Fruit fly (Drosophila melanogaster) whole organism, embryonic: ENCODE measurements around the gene CG13931.
A peak's percentile ranks its signal among the peaks of the same experiment; 100 is the strongest.

Source experiments
- Bteb2 ChIP-seq: fragments of 200-800 bp; sonication (Bioruptor generic); optimal IDR thresholded peaks from 2 replicates; lab custom pipeline; 2016; ENCODE audit warnings: missing biosample characterization, missing genetic modification characterization
- CG11247 ChIP-seq: fragments of 200-800 bp; sonication (Bioruptor generic); IDR thresholded peaks from 2 replicates; pipeline ENCODE4 v1.3.6; 2022; ENCODE audit warnings: missing biosample characterization, missing genetic modification characterization
- CG11456 ChIP-seq: fragments of 200-800 bp; sonication (Bioruptor generic); IDR thresholded peaks from 3 replicates; pipeline ENCODE4 v1.3.6; 2022; ENCODE audit warnings: missing biosample characterization, missing genetic modification characterization
- CG11504 ChIP-seq: fragments of 200-800 bp; sonication (Bioruptor generic); optimal IDR thresholded peaks from 3 replicates; lab custom pipeline; 2019; ENCODE audit warnings: missing biosample characterization, mild to moderate bottlenecking, missing genetic modification characterization, moderate library complexity
- CG12942 ChIP-seq: fragments of 200-800 bp; sonication (Bioruptor generic); optimal IDR thresholded peaks from 3 replicates; lab custom pipeline; 2016; ENCODE audit warnings: missing biosample characterization, missing genetic modification characterization
- CG13296 ChIP-seq: fragments of 200-800 bp; sonication (Bioruptor generic); optimal IDR thresholded peaks from 3 replicates; lab custom pipeline; 2018; ENCODE audit warnings: missing biosample characterization, mild to moderate bottlenecking, missing genetic modification characterization
- CG14667 ChIP-seq: fragments of 200-800 bp; sonication (Bioruptor generic); IDR thresholded peaks from 2 replicates; pipeline ENCODE4 v1.3.6; 2022; ENCODE audit warnings: missing biosample characterization, missing genetic modification characterization
- CG15269 ChIP-seq: fragments of 200-800 bp; sonication (Bioruptor generic); optimal IDR thresholded peaks from 2 replicates; lab custom pipeline; 2018; ENCODE audit warnings: missing biosample characterization, mild to moderate bottlenecking, missing genetic modification characterization, moderate library complexity
- CG3065 ChIP-seq: fragments of 200-800 bp; sonication (Bioruptor generic); optimal IDR thresholded peaks from 2 replicates; lab custom pipeline; 2016; ENCODE audit warnings: missing biosample characterization, missing genetic modification characterization
- CG34224 ChIP-seq: fragments of 200-800 bp; sonication (Bioruptor generic); IDR thresholded peaks from 3 replicates; pipeline ENCODE4 v1.3.6; 2022; ENCODE audit warnings: missing biosample characterization, missing genetic modification characterization; ENCODE audit not compliant: partially characterized antibody
- CG34376 ChIP-seq: fragments of 200-800 bp; sonication (Bioruptor generic); optimal IDR thresholded peaks from 2 replicates; lab custom pipeline; 2018; ENCODE audit warnings: missing biosample characterization, mild to moderate bottlenecking, missing genetic modification characterization
- CG34422 ChIP-seq: fragments of 200-800 bp; sonication (Bioruptor generic); IDR thresholded peaks from 3 replicates; pipeline ENCODE4 v1.3.6; 2022; ENCODE audit warnings: missing biosample characterization, missing genetic modification characterization
- CG4820 ChIP-seq: fragments of 200-800 bp; sonication (Bioruptor generic); optimal IDR thresholded peaks from 3 replicates; lab custom pipeline; 2016; ENCODE audit warnings: missing biosample characterization, missing genetic modification characterization
- CG7372 ChIP-seq: fragments of 200-800 bp; sonication (Bioruptor generic); IDR thresholded peaks from 2 replicates; pipeline ENCODE4 v1.3.6; 2022; ENCODE audit warnings: missing biosample characterization, missing genetic modification characterization
- CG8765 ChIP-seq: fragments of 200-800 bp; sonication (Bioruptor generic); IDR thresholded peaks from 2 replicates; pipeline ENCODE4 v1.3.6; 2022; ENCODE audit warnings: missing biosample characterization, missing genetic modification characterization
- Ets65A ChIP-seq: fragments of 200-800 bp; sonication (Bioruptor generic); peaks from one replicate; lab custom pipeline; 2016; ENCODE audit warnings: missing biosample characterization, missing genetic modification characterization
- Gug ChIP-seq: fragments of 200-800 bp; sonication (Bioruptor generic); IDR thresholded peaks from 4 replicates; pipeline ENCODE4 v1.3.6; 2022; ENCODE audit warnings: missing biosample characterization, missing genetic modification characterization
- Hr3 ChIP-seq: fragments of 200-800 bp; sonication (Bioruptor generic); optimal IDR thresholded peaks from 3 replicates; lab custom pipeline; 2016; ENCODE audit warnings: missing biosample characterization, missing genetic modification characterization
- Mad ChIP-seq: fragments of 200-800 bp; sonication (Bioruptor generic); optimal IDR thresholded peaks from 2 replicates; lab custom pipeline; 2016; ENCODE audit warnings: missing biosample characterization, missing genetic modification characterization
- Oli ChIP-seq: fragments of 200-800 bp; sonication (Bioruptor generic); optimal IDR thresholded peaks from 2 replicates; lab custom pipeline; 2018; ENCODE audit warnings: missing biosample characterization, mild to moderate bottlenecking, missing genetic modification characterization, moderate library complexity
- Ptx1 ChIP-seq: fragments of 200-800 bp; sonication (Bioruptor generic); IDR thresholded peaks from 2 replicates; pipeline ENCODE4 v1.3.6; 2022; ENCODE audit warnings: missing biosample characterization, missing genetic modification characterization
- Rx ChIP-seq: fragments of 200-800 bp; sonication (Bioruptor generic); IDR thresholded peaks from 2 replicates; pipeline ENCODE4 v1.3.6; 2022; ENCODE audit warnings: missing biosample characterization, missing genetic modification characterization
- Side ChIP-seq: fragments of 200-800 bp; sonication (Bioruptor generic); optimal IDR thresholded peaks from 2 replicates; lab custom pipeline; 2016; ENCODE audit warnings: missing biosample characterization, missing genetic modification characterization
- Xrp1 ChIP-seq: fragments of 200-800 bp; sonication (Bioruptor generic); IDR thresholded peaks from 2 replicates; pipeline ENCODE4 v1.3.6; 2022; ENCODE audit warnings: missing biosample characterization, missing genetic modification characterization
- ara ChIP-seq: fragments of 200-800 bp; sonication (Bioruptor generic); IDR thresholded peaks from 2 replicates; pipeline ENCODE4 v1.3.6; 2022; ENCODE audit warnings: missing biosample characterization, missing genetic modification characterization
- bsh ChIP-seq, 2 experiments: fragments of 200-800 bp; sonication (Bioruptor generic); optimal IDR thresholded peaks; 2 replicates each; lab custom pipeline; 2017 to 2018; ENCODE audit warnings: mild to moderate bottlenecking in 2 of 2, missing biosample characterization in 2 of 2, missing genetic modification characterization in 2 of 2, moderate library complexity in 1 of 2
- ci ChIP-seq: fragments of 200-800 bp; sonication (Bioruptor generic); IDR thresholded peaks from 3 replicates; pipeline ENCODE4 v1.3.6; 2022; ENCODE audit warnings: missing biosample characterization, missing genetic modification characterization
- disco-r ChIP-seq: fragments of 200-800 bp; sonication (Bioruptor generic); optimal IDR thresholded peaks from 2 replicates; lab custom pipeline; 2016; ENCODE audit warnings: missing biosample characterization, missing genetic modification characterization
- dmrt11E ChIP-seq: fragments of 200-800 bp; sonication (Bioruptor generic); optimal IDR thresholded peaks from 3 replicates; lab custom pipeline; 2018; ENCODE audit warnings: missing biosample characterization, mild to moderate bottlenecking, missing genetic modification characterization, moderate library complexity
- dmrt99B ChIP-seq: fragments of 200-800 bp; sonication (Bioruptor generic); optimal IDR thresholded peaks from 2 replicates; lab custom pipeline; 2018; ENCODE audit warnings: missing biosample characterization, mild to moderate bottlenecking, missing genetic modification characterization, moderate library complexity
- ftz-f1 ChIP-seq: fragments of 200-800 bp; sonication (Bioruptor generic); optimal IDR thresholded peaks from 2 replicates; lab custom pipeline; 2016; ENCODE audit warnings: missing biosample characterization, missing genetic modification characterization
- her ChIP-seq: fragments of 200-800 bp; sonication (Bioruptor generic); optimal IDR thresholded peaks from 2 replicates; lab custom pipeline; 2016; ENCODE audit warnings: missing biosample characterization, missing genetic modification characterization
- inv ChIP-seq: fragments of 200-800 bp; sonication (Bioruptor generic); IDR thresholded peaks from 2 replicates; pipeline ENCODE4 v1.3.6; 2022; ENCODE audit warnings: missing biosample characterization, missing genetic modification characterization; ENCODE audit not compliant: partially characterized antibody
- lbe ChIP-seq: fragments of 200-800 bp; sonication (Bioruptor generic); optimal IDR thresholded peaks from 2 replicates; lab custom pipeline; 2016; ENCODE audit warnings: missing biosample characterization, mild to moderate bottlenecking, missing genetic modification characterization
- lov ChIP-seq, 2 experiments: fragments of 200-800 bp in 1 of 2; fragments of >200 bp in 1 of 2; sonication (Bioruptor generic) in 1 of 2; IDR thresholded peaks in 1 of 2; optimal IDR thresholded peaks in 1 of 2; 2 replicates in 1 of 2; 3 replicates in 1 of 2; pipeline versions ENCODE4 v1.3.6 to Lab custom; 2017 to 2022; ENCODE audit warnings: missing biosample characterization in 1 of 2, missing genetic modification characterization in 1 of 2
- nmo ChIP-seq: fragments of 200-800 bp; sonication (Bioruptor generic); optimal IDR thresholded peaks from 2 replicates; lab custom pipeline; 2018; ENCODE audit warnings: missing biosample characterization, mild to moderate bottlenecking, missing genetic modification characterization, moderate library complexity
- pan ChIP-seq, 4 experiments: fragments of >200 bp in 3 of 4; fragments of 200-800 bp in 1 of 4; sonication (Bioruptor generic) in 1 of 4; optimal IDR thresholded peaks in 3 of 4; IDR thresholded peaks in 1 of 4; 2 replicates each; pipeline versions ENCODE4 v1.3.6 to Lab custom; 2017 to 2022; ENCODE audit warnings: missing biosample characterization in 2 of 4, missing genetic modification characterization in 2 of 4, mixed read lengths in 1 of 4
- peb ChIP-seq: fragments of 200-800 bp; sonication (Bioruptor generic); IDR thresholded peaks from 2 replicates; pipeline ENCODE4 v1.3.6; 2022; ENCODE audit warnings: missing biosample characterization, missing genetic modification characterization
- sens ChIP-seq: fragments of 200-800 bp; sonication (Bioruptor generic); peaks from one replicate; lab custom pipeline; 2016; ENCODE audit warnings: missing biosample characterization, missing genetic modification characterization
- slbo ChIP-seq: fragments of 200-800 bp; sonication (Bioruptor generic); IDR thresholded peaks from 2 replicates; pipeline ENCODE4 v1.3.6; 2022; ENCODE audit warnings: missing biosample characterization, missing genetic modification characterization
- sna ChIP-seq: fragments of 200-800 bp; sonication (Bioruptor generic); IDR thresholded peaks from 2 replicates; pipeline ENCODE4 v1.3.6; 2022; ENCODE audit warnings: missing biosample characterization, missing genetic modification characterization; ENCODE audit not compliant: partially characterized antibody
- stc ChIP-seq: fragments of 200-800 bp; sonication (Bioruptor generic); IDR thresholded peaks from 2 replicates; pipeline ENCODE4 v1.3.6; 2022; ENCODE audit warnings: missing biosample characterization, missing genetic modification characterization
- stwl ChIP-seq: fragments of 200-800 bp; sonication (Bioruptor generic); optimal IDR thresholded peaks from 3 replicates; lab custom pipeline; 2018; ENCODE audit warnings: missing biosample characterization, mild to moderate bottlenecking, missing genetic modification characterization, moderate library complexity
- z ChIP-seq: fragments of 200-800 bp; sonication (Bioruptor generic); IDR thresholded peaks from 3 replicates; pipeline ENCODE4 v1.3.6; 2022; ENCODE audit warnings: missing biosample characterization, missing genetic modification characterization
- zen ChIP-seq: fragments of 200-800 bp; sonication (Bioruptor generic); optimal IDR thresholded peaks from 3 replicates; lab custom pipeline; 2018; ENCODE audit warnings: missing biosample characterization, mild to moderate bottlenecking, missing genetic modification characterization, moderate library complexity
- zen2 ChIP-seq: fragments of 200-800 bp; sonication (Bioruptor generic); IDR thresholded peaks from 3 replicates; pipeline ENCODE4 v1.3.6; 2022; ENCODE audit warnings: missing biosample characterization, missing genetic modification characterization; ENCODE audit not compliant: partially characterized antibody

Gene CG13931

dm6 chr3L:1692859-1693258 lies 9.3 kb downstream of the CG13931 start:
- TF ChIP-seq ftz-f1 (GFP tag; lab: Kevin White, UChicago) = no peak
- TF ChIP-seq Bteb2 (GFP tag; lab: Kevin White, UChicago) = no peak
- no peak for TF ChIP-seq inv (GFP tag; lab: Robert Waterston, UW)
- TF ChIP-seq zen (tag; lab: Kevin White, UChicago) = no peak
- no peak for TF ChIP-seq dmrt11E (tag; lab: Kevin White, UChicago)
- TF ChIP-seq zen2 (GFP tag; lab: Robert Waterston, UW) = no peak
- no peak for TF ChIP-seq Hr3 (GFP tag; lab: Kevin White, UChicago)
- TF ChIP-seq her (GFP tag; lab: Kevin White, UChicago) = no peak
- no peak for TF ChIP-seq CG13296 (GFP tag; lab: Kevin White, UChicago)
- TF ChIP-seq CG3065 (GFP tag; lab: Kevin White, UChicago) = no peak
- TF ChIP-seq stc (GFP tag; lab: Robert Waterston, UW) = no peak
- TF ChIP-seq sna (GFP tag; lab: Robert Waterston, UW) = no peak
- TF ChIP-seq z (GFP tag; lab: Robert Waterston, UW) = no peak
- no peak for TF ChIP-seq lov (optimal IDR thresholded peaks at IDR 0.05; lab: Kevin White, UChicago)
- TF ChIP-seq lov (GFP tag; IDR thresholded peaks at IDR 0.05; lab: Robert Waterston, UW) = no peak
- no peak for TF ChIP-seq Ets65A (GFP tag; lab: Kevin White, UChicago)

dm6 chr3L:1692122-1692786 lies 10.0 kb downstream of the CG13931 start:
- TF ChIP-seq CG12942 (GFP tag; lab: Kevin White, UChicago) = no peak
- 0 out of 2 replicates have a peak, but pooled peaks have one; percentile 7 for TF ChIP-seq slbo (GFP tag; lab: Robert Waterston, UW)
- peak; percentile 49 for TF ChIP-seq Xrp1 (GFP tag; lab: Robert Waterston, UW)
- TF ChIP-seq CG34224 (GFP tag; lab: Robert Waterston, UW) = no peak
- no peak for TF ChIP-seq CG7372 (GFP tag; lab: Robert Waterston, UW)
- 0 out of 2 replicates have a peak, but pooled peaks have one; percentile 19 for TF ChIP-seq Rx (GFP tag; lab: Robert Waterston, UW)
- TF ChIP-seq dmrt11E (tag; lab: Kevin White, UChicago) = peak; percentile 43
- TF ChIP-seq dmrt99B (tag; lab: Kevin White, UChicago) = no peak
- peak; percentile 4 for TF ChIP-seq CG11504 (tag; lab: Kevin White, UChicago)
- TF ChIP-seq CG15269 = no peak
- peak; percentile 25 for TF ChIP-seq Oli (tag; lab: Kevin White, UChicago)
- peak; percentile 29 for TF ChIP-seq lbe
- TF ChIP-seq Side (GFP tag; lab: Kevin White, UChicago) = no peak
- TF ChIP-seq CG4820 = no peak
- TF ChIP-seq ara = 0 out of 2 replicates have a peak, but pooled peaks have one; percentile 32
- TF ChIP-seq Ptx1 = 0 out of 2 replicates have a peak, but pooled peaks have one; percentile 14
- TF ChIP-seq CG8765 (GFP tag; lab: Robert Waterston, UW) = peak; percentile 25; the same call in 1 of the 2 replicates
- TF ChIP-seq bsh (GFP tag; optimal IDR thresholded peaks at IDR 0.05; lab: Kevin White, UChicago) = peak in 1 of 2 experiments; percentile 80
- TF ChIP-seq Gug = 0 out of 4 replicates have a peak, but pooled peaks have one; percentile 11
- 0 out of 3 replicates have a peak, but pooled peaks have one; percentile 38 for TF ChIP-seq CG34422
- 0 out of 2 replicates have a peak, but pooled peaks have one; percentile 11 for TF ChIP-seq CG14667 (GFP tag; lab: Robert Waterston, UW)
- TF ChIP-seq ci = peak; percentile 58; the same call in 1 of the 3 replicates
- no peak for TF ChIP-seq pan (optimal IDR thresholded peaks at IDR 0.05; lab: Kevin White, UChicago)
- peak in 1 of 2 experiments; percentile 40 for TF ChIP-seq pan (GFP tag; optimal IDR thresholded peaks at IDR 0.05 in 1 of 2, IDR thresholded peaks at IDR 0.05 in 1 of 2)
- no peak for TF ChIP-seq Mad (GFP tag; lab: Kevin White, UChicago)
- no peak for TF ChIP-seq disco-r
- 0 out of 2 replicates have a peak, but pooled peaks have one; percentile 16 for TF ChIP-seq CG11247 (GFP tag; lab: Robert Waterston, UW)
- 0 out of 2 replicates have a peak, but pooled peaks have one; percentile 9 for TF ChIP-seq peb
- no peak for TF ChIP-seq CG34376
- peak; percentile 7 for TF ChIP-seq nmo (GFP tag; lab: Kevin White, UChicago)
- 0 out of 3 replicates have a peak, but pooled peaks have one; percentile 8 for TF ChIP-seq CG11456
- no peak for TF ChIP-seq stwl
- TF ChIP-seq sens (GFP tag; lab: Kevin White, UChicago) = peak; percentile 77
